Worm (Caenorhabditis elegans) whole organism, L3 larva: ENCODE results near the gene F01D5.3.

ENCODE experiments used
- ZK546.5 ChIP-seq: sonication (generic microtip); optimal IDR thresholded peaks from 2 replicates; lab custom pipeline; 2017; ENCODE audit warnings: missing biosample characterization, missing genetic modification characterization
- ama-1 ChIP-seq: fragments of 150-350 bp; optimal IDR thresholded peaks from 2 replicates; lab custom pipeline; 2018
- mdl-1 ChIP-seq: fragments of 150-350 bp; optimal IDR thresholded peaks from 2 replicates; lab custom pipeline; 2014; ENCODE audit warnings: missing biosample characterization, missing genetic modification characterization
- nhr-12 ChIP-seq: fragments of 150-350 bp; optimal IDR thresholded peaks from 2 replicates; lab custom pipeline; 2014; ENCODE audit warnings: missing biosample characterization, missing genetic modification characterization
- pha-4 ChIP-seq: fragments of 150-350 bp; optimal IDR thresholded peaks from 2 replicates; lab custom pipeline; 2014; ENCODE audit warnings: missing biosample characterization, missing genetic modification reagents, missing genetic modification characterization
- snpc-4 ChIP-seq: fragments of 150-350 bp; optimal IDR thresholded peaks from 2 replicates; lab custom pipeline; 2014; ENCODE audit warnings: missing biosample characterization, missing genetic modification characterization
- unc-62 ChIP-seq: fragments of 150-350 bp; sonication (generic microtip); optimal IDR thresholded peaks from 4 replicates; lab custom pipeline; 2014; ENCODE audit warnings: missing biosample characterization, missing genetic modification reagents, missing genetic modification characterization
- ztf-11 ChIP-seq: fragments of 150-350 bp; optimal IDR thresholded peaks from 2 replicates; lab custom pipeline; 2014; ENCODE audit warnings: missing biosample characterization, missing genetic modification characterization

- TF ChIP-seq pha-4 = no peak
- no peak for TF ChIP-seq ama-1 (lab: Kevin White, UChicago)
- TF ChIP-seq nhr-12 (tag; lab: Kevin White, UChicago) = no peak
- TF ChIP-seq unc-62 = no peak
- no peak for TF ChIP-seq snpc-4
- no peak for TF ChIP-seq ZK546.5 (tag; lab: Kevin White, UChicago)
- TF ChIP-seq ztf-11 = no peak
- TF ChIP-seq mdl-1 (tag; lab: Kevin White, UChicago) = no peak
These were observed 16.9 kb upstream of the F01D5.3 start, which contains the start of gene cyp-37A1 for ce11 chrII:14016865-14017264.
